Fruit fly (Drosophila melanogaster) whole organism, embryonic: Measurements from ENCODE around the gene CG6254.

Experiments
- CG1024 ChIP-seq: fragments of 200-800 bp; sonication (Bioruptor generic); IDR thresholded peaks from 2 replicates; pipeline ENCODE4 v1.3.6; 2022; ENCODE audit warnings: missing biosample characterization, missing genetic modification characterization
- CG10321 ChIP-seq: fragments of 200-800 bp; sonication (Bioruptor generic); IDR thresholded peaks from 2 replicates; pipeline ENCODE4 v1.3.6; 2022; ENCODE audit warnings: missing biosample characterization, missing genetic modification characterization
- CG11696 ChIP-seq: fragments of 200-800 bp; sonication (Bioruptor generic); IDR thresholded peaks from 2 replicates; pipeline ENCODE4 v1.3.6; 2022; ENCODE audit warnings: missing biosample characterization, missing genetic modification characterization
- CG13894 ChIP-seq: fragments of 200-800 bp; sonication (Bioruptor generic); optimal IDR thresholded peaks from 3 replicates; lab custom pipeline; 2018; ENCODE audit warnings: missing biosample characterization, mild to moderate bottlenecking, missing genetic modification characterization, moderate library complexity
- CG17359 ChIP-seq: fragments of 200-800 bp; sonication (Bioruptor generic); optimal IDR thresholded peaks from 3 replicates; lab custom pipeline; 2018; ENCODE audit warnings: missing biosample characterization, mild to moderate bottlenecking, missing genetic modification characterization, moderate library complexity
- CG17361 ChIP-seq: fragments of 200-800 bp; sonication (Bioruptor generic); IDR thresholded peaks from 3 replicates; pipeline ENCODE4 v1.3.6; 2022; ENCODE audit warnings: missing biosample characterization, missing genetic modification characterization
- CG18764 ChIP-seq: fragments of 200-800 bp; sonication (Bioruptor generic); optimal IDR thresholded peaks from 3 replicates; lab custom pipeline; 2016; ENCODE audit warnings: missing biosample characterization, missing genetic modification characterization
- CG2199 ChIP-seq: fragments of 200-800 bp; sonication (Bioruptor generic); IDR thresholded peaks from 3 replicates; pipeline ENCODE4 v1.3.6; 2022; ENCODE audit warnings: missing biosample characterization, missing genetic modification characterization
- CG2712 ChIP-seq: fragments of 200-800 bp; optimal IDR thresholded peaks from 3 replicates; lab custom pipeline; 2019; ENCODE audit warnings: missing biosample characterization, mild to moderate bottlenecking, missing genetic modification characterization, moderate library complexity
- CG32532 ChIP-seq: fragments of 200-800 bp; sonication (Bioruptor generic); IDR thresholded peaks from 2 replicates; pipeline ENCODE4 v1.3.6; 2022; ENCODE audit warnings: missing biosample characterization, missing genetic modification characterization
- CG33557 ChIP-seq: fragments of 200-800 bp; sonication (Bioruptor generic); optimal IDR thresholded peaks from 2 replicates; lab custom pipeline; 2019; ENCODE audit warnings: missing biosample characterization, mild to moderate bottlenecking, missing genetic modification characterization, moderate library complexity
- CG34224 ChIP-seq: fragments of 200-800 bp; sonication (Bioruptor generic); IDR thresholded peaks from 3 replicates; pipeline ENCODE4 v1.3.6; 2022; ENCODE audit warnings: missing biosample characterization, missing genetic modification characterization; ENCODE audit not compliant: partially characterized antibody
- CG6765 ChIP-seq: fragments of 200-800 bp; sonication (Bioruptor generic); optimal IDR thresholded peaks from 3 replicates; lab custom pipeline; 2017; ENCODE audit warnings: missing biosample characterization, mild to moderate bottlenecking, missing genetic modification characterization
- CG6813 ChIP-seq: fragments of 200-800 bp; sonication (Bioruptor generic); optimal IDR thresholded peaks from 2 replicates; lab custom pipeline; 2017; ENCODE audit warnings: missing biosample characterization, missing genetic modification characterization, mild to moderate bottlenecking, moderate library complexity, missing genetic modification reagents
- CG7357 ChIP-seq: fragments of 200-800 bp; sonication (Bioruptor generic); IDR thresholded peaks from 3 replicates; pipeline ENCODE4 v1.3.6; 2022; ENCODE audit warnings: missing biosample characterization, missing genetic modification characterization
- CG8359 ChIP-seq: fragments of 200-800 bp; sonication (Bioruptor generic); optimal IDR thresholded peaks from 2 replicates; lab custom pipeline; 2017; ENCODE audit warnings: missing biosample characterization, mild to moderate bottlenecking, missing genetic modification characterization, borderline replicate concordance
- CG9727 ChIP-seq: fragments of 200-800 bp; sonication (Bioruptor generic); optimal IDR thresholded peaks from 3 replicates; lab custom pipeline; 2017; ENCODE audit warnings: missing biosample characterization, mild to moderate bottlenecking, missing genetic modification characterization
- CHES-1-like ChIP-seq: fragments of 200-800 bp; sonication (Bioruptor generic); optimal IDR thresholded peaks from 2 replicates; lab custom pipeline; 2016; ENCODE audit warnings: missing biosample characterization, missing genetic modification characterization
- CTCF ChIP-seq: fragments of 200-800 bp; sonication (Bioruptor generic); optimal IDR thresholded peaks from 2 replicates; lab custom pipeline; 2017; ENCODE audit warnings: missing biosample characterization, mild to moderate bottlenecking, missing genetic modification characterization, moderate library complexity
- Deaf1 ChIP-seq: fragments of 200-800 bp; optimal IDR thresholded peaks from 3 replicates; lab custom pipeline; 2019; ENCODE audit warnings: missing biosample characterization, mild to moderate bottlenecking, missing genetic modification characterization, moderate library complexity
- ERR ChIP-seq: fragments of 200-800 bp; sonication (Bioruptor generic); optimal IDR thresholded peaks from 2 replicates; lab custom pipeline; 2016; ENCODE audit warnings: missing biosample characterization, missing genetic modification characterization
- Hand ChIP-seq: fragments of 200-800 bp; sonication (Bioruptor generic); optimal IDR thresholded peaks from 2 replicates; lab custom pipeline; 2017; ENCODE audit warnings: mild to moderate bottlenecking, missing biosample characterization, missing genetic modification reagents, missing genetic modification characterization
- Hr3 ChIP-seq: fragments of 200-800 bp; sonication (Bioruptor generic); optimal IDR thresholded peaks from 3 replicates; lab custom pipeline; 2016; ENCODE audit warnings: missing biosample characterization, missing genetic modification characterization
- Hr51 ChIP-seq, 2 experiments: fragments of 200-800 bp; sonication (Bioruptor generic); optimal IDR thresholded peaks; 2 replicates in 1 of 2; 3 replicates in 1 of 2; lab custom pipeline; 2016 to 2018; ENCODE audit warnings: missing biosample characterization in 2 of 2, missing genetic modification characterization in 2 of 2, mild to moderate bottlenecking in 1 of 2, moderate library complexity in 1 of 2
- Mad ChIP-seq: fragments of 200-800 bp; sonication (Bioruptor generic); optimal IDR thresholded peaks from 2 replicates; lab custom pipeline; 2016; ENCODE audit warnings: missing biosample characterization, missing genetic modification characterization
- Nf-YC ChIP-seq: fragments of 200-800 bp; optimal IDR thresholded peaks from 3 replicates; lab custom pipeline; 2019; ENCODE audit warnings: missing biosample characterization, mild to moderate bottlenecking, missing genetic modification characterization, moderate library complexity
- PHDP ChIP-seq: fragments of 200-800 bp; sonication (Bioruptor generic); optimal IDR thresholded peaks from 3 replicates; lab custom pipeline; 2018; ENCODE audit warnings: missing biosample characterization, mild to moderate bottlenecking, missing genetic modification characterization, moderate library complexity
- Poxn ChIP-seq: fragments of 200-800 bp; sonication (Bioruptor generic); IDR thresholded peaks from 2 replicates; pipeline ENCODE4 v1.3.6; 2022; ENCODE audit warnings: missing biosample characterization, missing genetic modification characterization
- Sox102F ChIP-seq: fragments of 200-800 bp; sonication (Bioruptor generic); optimal IDR thresholded peaks from 2 replicates; lab custom pipeline; 2018; ENCODE audit warnings: missing biosample characterization, mild to moderate bottlenecking, missing genetic modification characterization, moderate library complexity
- Trl ChIP-seq, 3 experiments: fragments of >200 bp in 2 of 3; fragments of 200-800 bp in 1 of 3; sonication (Bioruptor generic) in 1 of 3; optimal IDR thresholded peaks; 2 replicates in 1 of 3; 3 replicates in 2 of 3; lab custom pipeline; 2016 to 2017; ENCODE audit warnings: missing biosample characterization in 1 of 3, missing genetic modification characterization in 1 of 3
- abd-A ChIP-seq: fragments of 200-800 bp; sonication (Bioruptor generic); optimal IDR thresholded peaks from 3 replicates; lab custom pipeline; 2019; ENCODE audit warnings: missing biosample characterization, mild to moderate bottlenecking, missing genetic modification characterization, moderate library complexity
- ap ChIP-seq: fragments of 200-800 bp; sonication (Bioruptor generic); IDR thresholded peaks from 2 replicates; pipeline ENCODE4 v1.3.6; 2022; ENCODE audit warnings: missing biosample characterization, missing genetic modification characterization
- ash1 ChIP-seq: fragments of 200-800 bp; sonication (Bioruptor generic); optimal IDR thresholded peaks from 2 replicates; lab custom pipeline; 2018; ENCODE audit warnings: missing biosample characterization, mild to moderate bottlenecking, missing genetic modification characterization
- bab2 ChIP-seq: fragments of 200-800 bp; sonication (Bioruptor generic); optimal IDR thresholded peaks from 2 replicates; lab custom pipeline; 2016; ENCODE audit warnings: missing biosample characterization, missing genetic modification characterization
- bbx ChIP-seq: fragments of 200-800 bp; sonication (Bioruptor generic); IDR thresholded peaks from 2 replicates; pipeline ENCODE4 v1.3.6; 2022; ENCODE audit warnings: missing biosample characterization, missing genetic modification characterization; ENCODE audit not compliant: partially characterized antibody
- ci ChIP-seq: fragments of 200-800 bp; sonication (Bioruptor generic); IDR thresholded peaks from 3 replicates; pipeline ENCODE4 v1.3.6; 2022; ENCODE audit warnings: missing biosample characterization, missing genetic modification characterization
- da ChIP-seq: fragments of 200-800 bp; sonication (Bioruptor generic); optimal IDR thresholded peaks from 2 replicates; lab custom pipeline; 2016; ENCODE audit warnings: missing biosample characterization, missing genetic modification characterization
- dysf ChIP-seq: fragments of 200-800 bp; sonication (Bioruptor generic); IDR thresholded peaks from 3 replicates; pipeline ENCODE4 v1.3.6; 2022; ENCODE audit warnings: missing biosample characterization, missing genetic modification characterization
- gce ChIP-seq: fragments of 200-800 bp; sonication (Bioruptor generic); IDR thresholded peaks from 3 replicates; pipeline ENCODE4 v1.3.6; 2022; ENCODE audit warnings: missing biosample characterization, missing genetic modification characterization
- gro ChIP-seq: fragments of 200-800 bp; sonication (Bioruptor generic); optimal IDR thresholded peaks from 2 replicates; lab custom pipeline; 2016; ENCODE audit warnings: missing biosample characterization, missing genetic modification characterization
- inv ChIP-seq: fragments of 200-800 bp; sonication (Bioruptor generic); IDR thresholded peaks from 2 replicates; pipeline ENCODE4 v1.3.6; 2022; ENCODE audit warnings: missing biosample characterization, missing genetic modification characterization; ENCODE audit not compliant: partially characterized antibody
- jigr1 ChIP-seq: fragments of 200-800 bp; sonication (Bioruptor generic); IDR thresholded peaks from 3 replicates; pipeline ENCODE4 v1.3.6; 2022; ENCODE audit warnings: missing biosample characterization, missing genetic modification characterization
- lola ChIP-seq, 3 experiments: fragments of >200 bp in 2 of 3; fragments of 200-800 bp in 1 of 3; sonication (Bioruptor generic) in 1 of 3; optimal IDR thresholded peaks; 2 replicates each; lab custom pipeline; 2017 to 2019; ENCODE audit warnings: missing biosample characterization in 3 of 3, missing genetic modification characterization in 3 of 3, mild to moderate bottlenecking in 1 of 3, moderate library complexity in 1 of 3
- odd ChIP-seq: fragments of 200-800 bp; sonication (Bioruptor generic); optimal IDR thresholded peaks from 2 replicates; lab custom pipeline; 2017; ENCODE audit warnings: missing biosample characterization, mild to moderate bottlenecking, missing genetic modification characterization
- peb ChIP-seq: fragments of 200-800 bp; sonication (Bioruptor generic); IDR thresholded peaks from 2 replicates; pipeline ENCODE4 v1.3.6; 2022; ENCODE audit warnings: missing biosample characterization, missing genetic modification characterization
- pho ChIP-seq: fragments of 200-800 bp; sonication (Bioruptor generic); optimal IDR thresholded peaks from 2 replicates; lab custom pipeline; 2016; ENCODE audit warnings: missing biosample characterization, missing genetic modification characterization
- schlank ChIP-seq: fragments of 200-800 bp; sonication (Bioruptor generic); optimal IDR thresholded peaks from 2 replicates; lab custom pipeline; 2018; ENCODE audit warnings: missing biosample characterization, mild to moderate bottlenecking, missing genetic modification characterization
- tio ChIP-seq: fragments of 200-800 bp; sonication (Bioruptor generic); optimal IDR thresholded peaks from 2 replicates; lab custom pipeline; 2017; ENCODE audit warnings: missing biosample characterization, missing genetic modification characterization, inconsistent platforms
- tll ChIP-seq, 2 experiments: fragments of 200-800 bp in 1 of 2; fragments of >200 bp in 1 of 2; sonication (Bioruptor generic) in 1 of 2; optimal IDR thresholded peaks; 2 replicates each; lab custom pipeline; 2017 to 2019; ENCODE audit warnings: missing biosample characterization in 2 of 2, missing genetic modification characterization in 2 of 2, mild to moderate bottlenecking in 1 of 2, moderate library complexity in 1 of 2
- trh ChIP-seq: fragments of 200-800 bp; sonication (Bioruptor generic); optimal IDR thresholded peaks from 2 replicates; lab custom pipeline; 2016; ENCODE audit warnings: missing biosample characterization, missing genetic modification characterization
- ttk ChIP-seq: fragments of 200-800 bp; sonication (Bioruptor generic); IDR thresholded peaks from 2 replicates; pipeline ENCODE4 v2.1.2; 2022; ENCODE audit warnings: missing biosample characterization, missing genetic modification characterization

Gene CG6254

dm6 chr3R:10111815-10112185 lies 49.3 kb downstream of the CG6254 start (continued):
- TF ChIP-seq ERR (GFP tag; lab: Kevin White, UChicago) (no peak), CG18764 (GFP tag; lab: Kevin White, UChicago) (no peak), CG17359 (tag; lab: Kevin White, UChicago) (no peak), bbx (GFP tag; lab: Robert Waterston, UW) (no peak), ttk (GFP tag; lab: Robert Waterston, UW) (no peak), bab2 (GFP tag; lab: Kevin White, UChicago) (no peak), CG10321 (no peak), trh (GFP tag; lab: Kevin White, UChicago) (no peak), inv (GFP tag; lab: Robert Waterston, UW) (no peak), CG2712 (tag; lab: Kevin White, UChicago) (peak; percentile 46), lola (GFP tag; optimal IDR thresholded peaks at IDR 0.05; lab: Kevin White, UChicago) (peak in 1 of 3 experiments; percentile 40), CG6765 (GFP tag; lab: Kevin White, UChicago) (no peak), CG32532 (no peak), PHDP (tag; lab: Kevin White, UChicago) (peak; percentile 23), dysf (GFP tag; lab: Robert Waterston, UW) (0 out of 3 replicates have a peak, but pooled peaks have one; percentile 16), Hr51 (GFP tag; optimal IDR thresholded peaks at IDR 0.05; lab: Kevin White, UChicago) (no peak), CG13894 (tag; lab: Kevin White, UChicago) (no peak), abd-A (tag; lab: Kevin White, UChicago) (no peak), Hr3 (GFP tag; lab: Kevin White, UChicago) (no peak), CG17361 (peak; percentile 53; the same call in 2 of the 3 replicates), ash1 (GFP tag; lab: Kevin White, UChicago) (no peak), CG6813 (GFP tag; lab: Kevin White, UChicago) (no peak), peb (no peak), CTCF (GFP tag; lab: Kevin White, UChicago) (no peak), Deaf1 (tag; lab: Kevin White, UChicago) (no peak), jigr1 (GFP tag; lab: Robert Waterston, UW) (no peak), CG7357 (GFP tag; lab: Robert Waterston, UW) (no peak), CG2199 (GFP tag; lab: Robert Waterston, UW) (no peak), Mad (GFP tag; lab: Kevin White, UChicago) (no peak), Sox102F (GFP tag; lab: Kevin White, UChicago) (no peak), ap (GFP tag; lab: Robert Waterston, UW) (no peak), pho (GFP tag; lab: Kevin White, UChicago) (no peak), CHES-1-like (no peak), CG8359 (GFP tag; lab: Kevin White, UChicago) (no peak), gro (GFP tag; lab: Kevin White, UChicago) (no peak), Poxn (GFP tag; lab: Robert Waterston, UW) (no peak), schlank (tag; lab: Kevin White, UChicago) (no peak), odd (GFP tag; lab: Kevin White, UChicago) (no peak), da (GFP tag; lab: Kevin White, UChicago) (no peak), Nf-YC (tag; lab: Kevin White, UChicago) (no peak), CG34224 (no peak), tll (GFP tag; optimal IDR thresholded peaks at IDR 0.05; lab: Kevin White, UChicago) (no peak), gce (0 out of 3 replicates have a peak, but pooled peaks have one; percentile 25), CG1024 (GFP tag; lab: Robert Waterston, UW) (no peak), CG9727 (GFP tag; lab: Kevin White, UChicago) (peak; percentile 54), ci (GFP tag; lab: Robert Waterston, UW) (no peak), tio (peak; percentile 21), CG11696 (GFP tag; lab: Robert Waterston, UW) (no peak), Hand (GFP tag; lab: Kevin White, UChicago) (no peak), Trl (optimal IDR thresholded peaks at IDR 0.05; lab: Kevin White, UChicago) (peak in 1 of 2 experiments; percentile 23), Trl (GFP tag; optimal IDR thresholded peaks at IDR 0.05; lab: Kevin White, UChicago) (no peak), CG33557 (GFP tag; lab: Kevin White, UChicago) (no peak)
